Worm (Caenorhabditis elegans) whole organism, L4 larva: ENCODE results near the gene T07D4.2.

ENCODE experiments used
- F26F4.8 ChIP-seq: fragments of 200-800 bp; sonication (Bioruptor generic); conservative IDR thresholded peaks from 2 replicates; pipeline ENCODE4 v1.3.6; 2022; ENCODE audit warnings: missing genetic modification characterization, missing compliant biosample characterization
- F44E2.7 ChIP-seq: fragments of 200-800 bp; sonication (Bioruptor generic); IDR thresholded peaks from 2 replicates; pipeline ENCODE4 v2.1.2; 2022; ENCODE audit warnings: missing genetic modification characterization, missing compliant biosample characterization
- R02D3.7 ChIP-seq: fragments of 150-350 bp; sonication (generic microtip); optimal IDR thresholded peaks from 3 replicates; lab custom pipeline; 2014; ENCODE audit warnings: missing biosample characterization, missing genetic modification characterization
- T20F7.1 ChIP-seq: fragments of 200-800 bp; sonication (Bioruptor generic); optimal IDR thresholded peaks from 2 replicates; lab custom pipeline; 2018; ENCODE audit warnings: mild to moderate bottlenecking, missing genetic modification characterization, missing compliant biosample characterization
- Y105C5A.15 ChIP-seq: fragments of 200-800 bp; sonication (Bioruptor generic); IDR thresholded peaks from 2 replicates; pipeline ENCODE4 v1.3.6; 2022; ENCODE audit warnings: missing genetic modification characterization, missing compliant biosample characterization
- Y75B8A.6 ChIP-seq: fragments of 200-800 bp; sonication (Bioruptor generic); IDR thresholded peaks from 2 replicates; pipeline ENCODE4 v1.3.6; 2022; ENCODE audit warnings: missing genetic modification reagents, missing genetic modification characterization, missing compliant biosample characterization
- aha-1 ChIP-seq: fragments of 150-350 bp; peaks from one replicate; lab custom pipeline; 2014; ENCODE audit warnings: missing biosample characterization, missing genetic modification characterization
- ama-1 ChIP-seq: fragments of 150-350 bp; optimal IDR thresholded peaks from 2 replicates; lab custom pipeline; 2014; ENCODE audit warnings: inconsistent platforms, mixed read lengths
- ceh-20 ChIP-seq: fragments of 200-800 bp; sonication (Bioruptor generic); IDR thresholded peaks from 2 replicates; pipeline ENCODE4 v1.3.6; 2022; ENCODE audit warnings: missing genetic modification reagents, missing genetic modification characterization, missing compliant biosample characterization
- ceh-32 ChIP-seq: sonication (generic microtip); optimal IDR thresholded peaks from 2 replicates; lab custom pipeline; 2016; ENCODE audit warnings: mild to moderate bottlenecking, missing genetic modification characterization, missing compliant biosample characterization; ENCODE audit not compliant: poor library complexity
- ceh-44 ChIP-seq: fragments of 200-800 bp; sonication (Bioruptor generic); IDR thresholded peaks from 2 replicates; pipeline ENCODE4 v1.3.6; 2022; ENCODE audit warnings: missing genetic modification reagents, missing genetic modification characterization, missing compliant biosample characterization
- ces-1 ChIP-seq: fragments of 150-350 bp; sonication (generic microtip); optimal IDR thresholded peaks from 4 replicates; lab custom pipeline; 2014; ENCODE audit warnings: missing biosample characterization, missing genetic modification reagents, missing genetic modification characterization
- daf-16 ChIP-seq, 3 experiments: sonication (generic microtip); optimal IDR thresholded peaks; 2 replicates each; lab custom pipeline; 2016 to 2017; ENCODE audit warnings: missing genetic modification characterization in 3 of 3, missing genetic modification reagents in 3 of 3, mild to moderate bottlenecking in 2 of 3, missing compliant biosample characterization in 2 of 3, missing biosample characterization in 1 of 3, moderate library complexity in 1 of 3
- daf-19 ChIP-seq: fragments of 200-800 bp; sonication (Bioruptor generic); conservative IDR thresholded peaks from 2 replicates; pipeline ENCODE4 v1.3.6; 2022; ENCODE audit warnings: missing genetic modification characterization, missing compliant biosample characterization
- daf-8 ChIP-seq: fragments of 200-800 bp; sonication (Bioruptor generic); IDR thresholded peaks from 2 replicates; pipeline ENCODE4 v1.3.6; 2022; ENCODE audit warnings: missing genetic modification characterization, missing compliant biosample characterization
- dmd-6 ChIP-seq: fragments of 200-800 bp; sonication (Bioruptor generic); IDR thresholded peaks from 2 replicates; pipeline ENCODE4 v1.3.6; 2022; ENCODE audit warnings: missing genetic modification reagents, missing genetic modification characterization, missing compliant biosample characterization
- dve-1 ChIP-seq: sonication (generic microtip); optimal IDR thresholded peaks from 2 replicates; lab custom pipeline; 2017; ENCODE audit warnings: antibody characterized with exemption, mild to moderate bottlenecking, missing genetic modification characterization, missing compliant biosample characterization; ENCODE audit not compliant: insufficient read depth
- egl-43 ChIP-seq: fragments of 200-800 bp; sonication (Bioruptor generic); IDR thresholded peaks from 2 replicates; pipeline ENCODE4 v1.3.6; 2022; ENCODE audit warnings: missing genetic modification reagents, missing genetic modification characterization, missing compliant biosample characterization
- fkh-10 ChIP-seq: fragments of 150-350 bp; optimal IDR thresholded peaks from 2 replicates; lab custom pipeline; 2014; ENCODE audit warnings: missing biosample characterization, missing genetic modification reagents, missing genetic modification characterization
- fos-1 ChIP-seq: fragments of 150-350 bp; optimal IDR thresholded peaks from 2 replicates; lab custom pipeline; 2014; ENCODE audit warnings: missing biosample characterization, missing genetic modification characterization
- gei-8 ChIP-seq: fragments of 200-800 bp; sonication (Bioruptor generic); optimal IDR thresholded peaks from 2 replicates; lab custom pipeline; 2018; ENCODE audit warnings: mild to moderate bottlenecking, missing genetic modification characterization, missing compliant biosample characterization
- hlh-30 ChIP-seq: sonication (generic microtip); optimal IDR thresholded peaks from 2 replicates; lab custom pipeline; 2017; ENCODE audit warnings: antibody characterized with exemption, mild to moderate bottlenecking, missing genetic modification characterization, missing compliant biosample characterization; ENCODE audit not compliant: insufficient read depth
- hmg-1.1 ChIP-seq: fragments of 200-800 bp; sonication (Bioruptor generic); IDR thresholded peaks from 2 replicates; pipeline ENCODE4 v1.3.6; 2022; ENCODE audit warnings: missing genetic modification reagents, missing genetic modification characterization, missing compliant biosample characterization
- jun-1 ChIP-seq: fragments of 150-350 bp; optimal IDR thresholded peaks from 2 replicates; lab custom pipeline; 2014; ENCODE audit warnings: missing biosample characterization, missing genetic modification reagents, missing genetic modification characterization
- lim-7 ChIP-seq: fragments of 200-800 bp; sonication (Bioruptor generic); IDR thresholded peaks from 2 replicates; pipeline ENCODE4 v1.3.6; 2022; ENCODE audit warnings: missing genetic modification characterization, missing compliant biosample characterization
- lin-13 ChIP-seq: fragments of 150-350 bp; optimal IDR thresholded peaks from 2 replicates; lab custom pipeline; 2014; ENCODE audit warnings: missing biosample characterization, missing genetic modification reagents, missing genetic modification characterization
- lin-38 ChIP-seq: fragments of 200-800 bp; sonication (Bioruptor generic); IDR thresholded peaks from 2 replicates; pipeline ENCODE4 v1.3.6; 2022; ENCODE audit warnings: missing genetic modification reagents, missing genetic modification characterization, missing compliant biosample characterization
- mdl-1 ChIP-seq, 2 experiments: fragments of 150-350 bp in 1 of 2; sonication (generic microtip) in 1 of 2; optimal IDR thresholded peaks; 2 replicates each; lab custom pipeline; 2014 to 2017; ENCODE audit warnings: missing biosample characterization in 2 of 2, missing genetic modification characterization in 2 of 2
- mep-1 ChIP-seq: fragments of 150-350 bp; sonication (generic microtip); optimal IDR thresholded peaks from 3 replicates; lab custom pipeline; 2014; ENCODE audit warnings: missing biosample characterization, missing genetic modification characterization
- mxl-3 ChIP-seq: fragments of 200-800 bp; sonication (Bioruptor generic); optimal IDR thresholded peaks from 2 replicates; lab custom pipeline; 2018; ENCODE audit warnings: mild to moderate bottlenecking, missing genetic modification characterization, missing compliant biosample characterization
- nhr-10 ChIP-seq: fragments of 150-350 bp; optimal IDR thresholded peaks from 2 replicates; lab custom pipeline; 2014; ENCODE audit warnings: missing biosample characterization, missing genetic modification characterization
- nhr-237 ChIP-seq: sonication (generic microtip); optimal IDR thresholded peaks from 2 replicates; lab custom pipeline; 2017; ENCODE audit warnings: missing biosample characterization, missing genetic modification characterization
- nhr-28 ChIP-seq: fragments of 150-350 bp; optimal IDR thresholded peaks from 2 replicates; lab custom pipeline; 2014; ENCODE audit warnings: missing biosample characterization, missing genetic modification characterization
- nhr-41 ChIP-seq: fragments of 200-800 bp; sonication (Bioruptor generic); IDR thresholded peaks from 2 replicates; pipeline ENCODE4 v1.3.6; 2022; ENCODE audit warnings: missing genetic modification reagents, missing genetic modification characterization, missing compliant biosample characterization
- nhr-48 ChIP-seq: sonication (generic microtip); optimal IDR thresholded peaks from 2 replicates; lab custom pipeline; 2016; ENCODE audit warnings: mild to moderate bottlenecking, missing genetic modification characterization, missing compliant biosample characterization
- nhr-76 ChIP-seq: fragments of 150-350 bp; optimal IDR thresholded peaks from 2 replicates; lab custom pipeline; 2014; ENCODE audit warnings: missing biosample characterization, missing genetic modification characterization
- pha-4 ChIP-seq, 2 experiments: fragments of 150-350 bp in 1 of 2; fragments of 200-800 bp in 1 of 2; sonication (Bioruptor generic) in 1 of 2; IDR thresholded peaks in 1 of 2; optimal IDR thresholded peaks in 1 of 2; 2 replicates each; pipeline versions ENCODE4 v1.3.6 to Lab custom; 2014 to 2022; ENCODE audit warnings: missing genetic modification characterization in 2 of 2, missing genetic modification reagents in 2 of 2, missing biosample characterization in 1 of 2, missing compliant biosample characterization in 1 of 2
- saeg-2 ChIP-seq: fragments of 200-800 bp; sonication (Bioruptor generic); IDR thresholded peaks from 2 replicates; pipeline ENCODE4 v1.3.6; 2022; ENCODE audit warnings: missing genetic modification reagents, missing genetic modification characterization, missing compliant biosample characterization
- sdz-12 ChIP-seq: fragments of 200-800 bp; sonication (Bioruptor generic); optimal IDR thresholded peaks from 2 replicates; lab custom pipeline; 2018; ENCODE audit warnings: mild to moderate bottlenecking, missing genetic modification characterization, missing compliant biosample characterization
- snpc-1.2 ChIP-seq: fragments of 200-800 bp; sonication (Bioruptor generic); IDR thresholded peaks from 2 replicates; pipeline ENCODE4 v1.3.6; 2022; ENCODE audit warnings: missing genetic modification reagents, missing genetic modification characterization, missing compliant biosample characterization
- snpc-4 ChIP-seq: fragments of 150-350 bp; optimal IDR thresholded peaks from 2 replicates; lab custom pipeline; 2014; ENCODE audit warnings: missing biosample characterization, missing genetic modification characterization
- spr-3 ChIP-seq: fragments of 200-800 bp; sonication (Bioruptor generic); optimal IDR thresholded peaks from 2 replicates; lab custom pipeline; 2018; ENCODE audit warnings: mild to moderate bottlenecking, missing genetic modification characterization, missing compliant biosample characterization
- tra-1 ChIP-seq: fragments of 200-800 bp; sonication (Bioruptor generic); IDR thresholded peaks from 2 replicates; pipeline ENCODE4 v1.3.6; 2022; ENCODE audit warnings: missing genetic modification reagents, missing genetic modification characterization, missing compliant biosample characterization
- unc-130 ChIP-seq: sonication (generic microtip); optimal IDR thresholded peaks from 2 replicates; lab custom pipeline; 2016; ENCODE audit warnings: missing genetic modification reagents, missing genetic modification characterization, missing compliant biosample characterization
- unc-62 ChIP-seq, 3 experiments: fragments of 150-350 bp in 1 of 3; sonication (generic microtip); optimal IDR thresholded peaks in 2 of 3; peaks in 1 of 3; 1 replicate in 1 of 3; 2 replicates in 2 of 3; lab custom pipeline; 2014 to 2017; ENCODE audit warnings: missing biosample characterization in 3 of 3, missing genetic modification characterization in 3 of 3, missing genetic modification reagents in 3 of 3, missing genotype in 1 of 3
- zag-1 ChIP-seq: fragments of 150-350 bp; optimal IDR thresholded peaks from 2 replicates; lab custom pipeline; 2014; ENCODE audit warnings: missing biosample characterization, missing genetic modification characterization
- zfp-2 ChIP-seq: sonication (generic microtip); optimal IDR thresholded peaks from 2 replicates; lab custom pipeline; 2016; ENCODE audit warnings: mild to moderate bottlenecking, missing genetic modification characterization, missing compliant biosample characterization
- zfp-3 ChIP-seq: fragments of 200-800 bp; sonication (Bioruptor generic); conservative IDR thresholded peaks from 2 replicates; pipeline ENCODE4 v1.3.6; 2022; ENCODE audit warnings: missing genetic modification reagents, missing genetic modification characterization, missing compliant biosample characterization

T07D4.2 gene

DNA sequence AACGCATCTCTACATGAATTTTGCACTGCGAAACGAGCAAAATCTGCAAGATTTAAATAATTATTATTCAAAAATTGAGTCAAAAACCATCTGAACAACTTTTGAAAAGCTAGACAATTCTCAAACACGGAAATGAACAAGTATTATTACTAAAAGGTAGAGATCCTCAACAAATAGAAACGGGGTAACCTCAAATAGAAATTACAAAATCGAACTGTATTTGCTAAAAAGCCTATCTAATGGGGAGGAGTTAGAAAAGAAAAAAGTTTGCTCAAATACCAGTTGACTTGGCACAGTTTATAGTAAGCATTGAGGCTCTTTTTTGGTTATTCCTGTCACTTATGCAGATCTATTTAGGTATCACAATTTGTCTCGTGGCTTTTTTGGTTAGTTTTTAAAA, 48.0 kb downstream of the T07D4.2 start, which contains the start of gene nas-25:
Gene nas-25 (plus strand): TSS at position 301 of the 400 bp plus-strand sequence.
- TF ChIP-seq nhr-41 (GFP tag; lab: Robert Waterston, UW) = no peak
- TF ChIP-seq nhr-10 (tag; lab: Kevin White, UChicago) = no peak
- no peak for TF ChIP-seq Y75B8A.6 (GFP tag; lab: Robert Waterston, UW)
- TF ChIP-seq F44E2.7 = no peak

DNA sequence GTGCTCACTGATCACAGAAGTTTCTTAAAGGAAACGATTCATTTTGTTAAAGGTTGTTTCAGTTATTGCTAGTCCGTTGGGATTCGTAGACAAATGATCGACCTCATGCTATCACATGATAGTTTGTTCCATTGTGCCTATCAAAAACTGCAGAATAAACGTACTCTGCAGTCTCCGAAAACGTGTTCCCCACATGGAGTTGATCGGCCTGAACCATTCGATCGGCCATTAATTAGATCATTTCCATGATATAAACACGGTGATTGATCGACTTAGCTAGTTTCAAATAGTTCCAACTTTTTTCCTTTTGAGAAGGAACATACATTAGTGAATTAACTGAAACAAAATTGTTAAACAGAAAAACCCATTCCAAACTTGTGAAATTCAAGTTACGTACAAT, 51.0 kb downstream of the T07D4.2 start:
- no peak for TF ChIP-seq spr-3 (GFP tag; lab: Kevin White, UChicago)
- no peak for TF ChIP-seq jun-1 (tag; lab: Kevin White, UChicago)
- TF ChIP-seq tra-1 (GFP tag; lab: Robert Waterston, UW) = 0 out of 2 replicates have a peak, but pooled peaks have one; percentile 16
- no peak for TF ChIP-seq ceh-20 (GFP tag; lab: Robert Waterston, UW)
- no peak for TF ChIP-seq daf-16 (GFP tag; optimal IDR thresholded peaks at IDR 0.05; lab: Kevin White, UChicago)
- TF ChIP-seq daf-16 (tag; optimal IDR thresholded peaks at IDR 0.05; lab: Kevin White, UChicago) = no peak
- no peak for TF ChIP-seq mep-1 (tag; lab: Kevin White, UChicago)
- peak; percentile 20 for TF ChIP-seq dve-1 (tag; lab: Kevin White, UChicago)
- TF ChIP-seq ama-1 = no peak
- no peak for TF ChIP-seq zfp-3 (GFP tag; lab: Robert Waterston, UW)
- peak; percentile 98 for TF ChIP-seq mxl-3 (GFP tag; lab: Kevin White, UChicago)
- TF ChIP-seq nhr-28 (tag; lab: Kevin White, UChicago) = peak; percentile 76
- TF ChIP-seq nhr-237 (tag; lab: Kevin White, UChicago) = no peak
- no peak for TF ChIP-seq sdz-12 (GFP tag; lab: Kevin White, UChicago)
- no peak for TF ChIP-seq lin-13 (GFP tag; lab: Kevin White, UChicago)
- TF ChIP-seq pha-4 (GFP tag; IDR thresholded peaks at IDR 0.05; lab: Robert Waterston, UW) = no peak
- TF ChIP-seq pha-4 (tag; optimal IDR thresholded peaks at IDR 0.05; lab: Kevin White, UChicago) = no peak
- TF ChIP-seq F26F4.8 (GFP tag; lab: Robert Waterston, UW) = no peak
- TF ChIP-seq zag-1 (tag; lab: Kevin White, UChicago) = no peak
- no peak for TF ChIP-seq fos-1 (tag; lab: Kevin White, UChicago)
- TF ChIP-seq unc-62 (GFP tag; optimal IDR thresholded peaks at IDR 0.05 in 1 of 2; lab: Kevin White, UChicago) = peak in 1 of 2 experiments; percentile 97
- no peak for TF ChIP-seq unc-62 (tag; optimal IDR thresholded peaks at IDR 0.05; lab: Kevin White, UChicago)
- no peak for TF ChIP-seq zfp-2 (tag; lab: Kevin White, UChicago)
- no peak for TF ChIP-seq fkh-10
- peak in 1 of 2 experiments; percentile 64 for TF ChIP-seq mdl-1 (tag; optimal IDR thresholded peaks at IDR 0.05; lab: Kevin White, UChicago)
- TF ChIP-seq gei-8 (GFP tag; lab: Kevin White, UChicago) = peak; percentile 34
- no peak for TF ChIP-seq F44E2.7
- TF ChIP-seq lim-7 = no peak
- TF ChIP-seq aha-1 = no peak
- no peak for TF ChIP-seq egl-43
- peak; percentile 73 for TF ChIP-seq dmd-6 (GFP tag; lab: Robert Waterston, UW)
- TF ChIP-seq ceh-44 (GFP tag; lab: Robert Waterston, UW) = no peak
- TF ChIP-seq ceh-32 (tag; lab: Kevin White, UChicago) = no peak
- no peak for TF ChIP-seq ces-1 (GFP tag; lab: Kevin White, UChicago)
- no peak for TF ChIP-seq lin-38 (GFP tag; lab: Robert Waterston, UW)
- TF ChIP-seq daf-19 (GFP tag; lab: Robert Waterston, UW) = no peak
- TF ChIP-seq nhr-76 (tag; lab: Kevin White, UChicago) = no peak
- TF ChIP-seq hmg-1.1 = no peak
- TF ChIP-seq snpc-1.2 (GFP tag; lab: Robert Waterston, UW) = no peak
- TF ChIP-seq nhr-10 (tag; lab: Kevin White, UChicago) = peak; percentile 2
- TF ChIP-seq R02D3.7 (tag; lab: Kevin White, UChicago) = no peak
- 0 out of 2 replicates have a peak, but pooled peaks have one; percentile 26 for TF ChIP-seq saeg-2 (GFP tag; lab: Robert Waterston, UW)
- no peak for TF ChIP-seq snpc-4 (tag; lab: Kevin White, UChicago)
- TF ChIP-seq nhr-48 = peak; percentile 93
- TF ChIP-seq unc-130 = no peak
- no peak for TF ChIP-seq T20F7.1
- no peak for TF ChIP-seq Y105C5A.15 (GFP tag; lab: Robert Waterston, UW)
- TF ChIP-seq daf-8 (GFP tag; lab: Robert Waterston, UW) = no peak
- TF ChIP-seq hlh-30 (tag; lab: Kevin White, UChicago) = peak; percentile 57
